Worm (Caenorhabditis elegans) whole organism, midembryonic: Measurements from ENCODE around the gene ZK593.3.

Experiments used
- T22C8.4 ChIP-seq: fragments of 200-800 bp; sonication (Bioruptor generic); IDR thresholded peaks from 2 replicates; pipeline ENCODE4 v1.3.6; 2022; ENCODE audit warnings: missing genetic modification characterization, missing compliant biosample characterization
- cog-1 ChIP-seq: sonication (generic microtip); optimal IDR thresholded peaks from 2 replicates; lab custom pipeline; 2016; ENCODE audit warnings: missing genetic modification characterization, missing compliant biosample characterization
- flt-1 ChIP-seq: fragments of 200-800 bp; sonication (Bioruptor generic); IDR thresholded peaks from 2 replicates; pipeline ENCODE4 v1.3.6; 2022; ENCODE audit warnings: missing genetic modification characterization, missing compliant biosample characterization
- med-1 ChIP-seq: sonication (generic microtip); optimal IDR thresholded peaks from 2 replicates; lab custom pipeline; 2017; ENCODE audit warnings: missing genetic modification characterization, mild to moderate bottlenecking, missing compliant biosample characterization, antibody characterized with exemption, missing genetic modification reagents; ENCODE audit not compliant: insufficient read depth
- ref-1 ChIP-seq: fragments of 200-800 bp; sonication (Bioruptor generic); conservative IDR thresholded peaks from 2 replicates; pipeline ENCODE4 v1.3.6; 2022; ENCODE audit warnings: missing genetic modification reagents, missing genetic modification characterization, missing compliant biosample characterization
- tab-1 ChIP-seq: fragments of 200-800 bp; sonication (Bioruptor generic); IDR thresholded peaks from 2 replicates; pipeline ENCODE4 v1.3.6; 2022; ENCODE audit warnings: missing genetic modification characterization, missing compliant biosample characterization
- ztf-23 ChIP-seq: fragments of 200-800 bp; sonication (Bioruptor generic); IDR thresholded peaks from 2 replicates; pipeline ENCODE4 v1.3.6; 2022; ENCODE audit warnings: missing genetic modification reagents, missing genetic modification characterization, missing compliant biosample characterization
- ztf-29 ChIP-seq: fragments of 200-800 bp; sonication (Bioruptor generic); IDR thresholded peaks from 2 replicates; pipeline ENCODE4 v1.3.6; 2022; ENCODE audit warnings: missing genetic modification reagents, missing genetic modification characterization, missing compliant biosample characterization

DNA sequence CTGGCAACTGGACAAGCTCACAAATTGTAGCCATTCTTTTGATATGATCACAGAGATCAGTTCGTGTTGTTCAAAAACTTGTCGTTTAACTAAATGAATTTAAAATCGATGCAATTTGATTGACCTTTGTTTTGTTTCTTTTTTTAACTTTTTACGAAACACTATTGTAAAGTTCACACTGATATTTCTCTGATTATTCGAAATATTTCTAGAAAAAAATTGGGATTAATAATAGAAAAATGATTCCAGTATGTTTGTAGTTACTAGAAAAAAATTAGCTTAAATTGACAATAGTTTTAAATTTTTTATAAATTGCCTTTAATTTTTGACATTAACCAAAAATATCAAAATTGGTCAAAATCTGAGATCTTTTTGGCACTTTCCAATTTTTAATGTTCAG, 6.3 kb upstream of the ZK593.3 start, which contains the start of gene ZK596.2:
- TF ChIP-seq flt-1 (GFP tag; lab: Robert Waterston, UW) = no peak
- no peak for TF ChIP-seq T22C8.4 (GFP tag; lab: Robert Waterston, UW)
- TF ChIP-seq med-1 (GFP tag; lab: Kevin White, UChicago) = no peak
- TF ChIP-seq tab-1 (GFP tag; lab: Robert Waterston, UW) = no peak
- TF ChIP-seq ztf-23 (GFP tag; lab: Robert Waterston, UW) = no peak
- no peak for TF ChIP-seq cog-1
- TF ChIP-seq ztf-29 = no peak
- no peak for TF ChIP-seq ref-1 (GFP tag; lab: Robert Waterston, UW)
